Fruit fly (Drosophila melanogaster) whole organism: ENCODE data around the gene CG31313.

ENCODE experiments used
- Dll ChIP-seq: fragments of >200 bp; optimal IDR thresholded peaks from 2 replicates; lab custom pipeline; 2017
- pan ChIP-seq: fragments of >200 bp; optimal IDR thresholded peaks from 2 replicates; lab custom pipeline; 2017
- psq ChIP-seq: fragments of >200 bp; optimal IDR thresholded peaks from 2 replicates; lab custom pipeline; 2017

dm6 chr3R:14520749-14521148 is 46.5 kb downstream of the CG31313 start, which contains the start of gene Cyp313a1:
- TF ChIP-seq pan (lab: Kevin White, UChicago) (no peak), psq (lab: Kevin White, UChicago) (no peak), Dll (no peak)
